Worm (Caenorhabditis elegans): ENCODE data around the gene sru-3.

Gene sru-3

ce11 chrIV:9459224-9459781, 37.1 kb upstream of the sru-3 start, which contains the start of gene copb-2:
copb-2 (plus strand) TSS chrIV:9459731.
- TF ChIP-seq madf-8 (GFP tag; conservative IDR thresholded peaks at IDR 0.05) (no peak), hrde-1 (tag; optimal IDR thresholded peaks at IDR 0.05; ENCODE audit: borderline replicate concordance) (no peak), D2030.7 (GFP tag; IDR thresholded peaks at IDR 0.05) (no peak), fkh-3 (tag; optimal IDR thresholded peaks at IDR 0.05) (no peak), F57A8.1 (GFP tag; optimal IDR thresholded peaks at IDR 0.05) (no peak), Y95B8A.8 (GFP tag; IDR thresholded peaks at IDR 0.05) (no peak), egrh-3 (GFP tag; IDR thresholded peaks at IDR 0.05) (no peak), nhr-80 (tag; optimal IDR thresholded peaks at IDR 0.05) (peak; percentile 16), ztf-25 (GFP tag; IDR thresholded peaks at IDR 0.05) (no peak), lsl-1 (GFP tag; optimal IDR thresholded peaks at IDR 0.05) (peak; percentile 37), attf-5 (GFP tag; optimal IDR thresholded peaks at IDR 0.05) (peak; percentile 63), K11D2.4 (GFP tag; IDR thresholded peaks at IDR 0.05) (no peak), ceh-58 (GFP tag; IDR thresholded peaks at IDR 0.05) (no peak), tlf-1 (GFP tag; optimal IDR thresholded peaks at IDR 0.05) (no peak), tbp1 (GFP tag; optimal IDR thresholded peaks at IDR 0.05) (peak; percentile 52), unc-130 (GFP tag; optimal IDR thresholded peaks at IDR 0.05) (no peak), snpc-1.1 (tag; optimal IDR thresholded peaks at IDR 0.05; ENCODE audit: insufficient read depth) (peak; percentile 79), attf-6 (GFP tag; IDR thresholded peaks at IDR 0.05) (no peak), ztf-26 (tag; optimal IDR thresholded peaks at IDR 0.05) (no peak), snpc-3.4 (tag; optimal IDR thresholded peaks at IDR 0.05) (peak; percentile 38), nhr-90 (tag; optimal IDR thresholded peaks at IDR 0.05) (no peak), ztf-22 (GFP tag; optimal IDR thresholded peaks at IDR 0.05) (no peak), T26A5.8 (tag; optimal IDR thresholded peaks at IDR 0.05) (no peak), hmg-20 (GFP tag; IDR thresholded peaks at IDR 0.05) (0 out of 2 replicates have a peak, but pooled peaks have one; percentile 21), mxl-1 (tag; optimal IDR thresholded peaks at IDR 0.05) (no peak), madf-3 (GFP tag; IDR thresholded peaks at IDR 0.05) (no peak), Y67H2A.10 (GFP tag; conservative IDR thresholded peaks at IDR 0.05) (no peak), aptf-2 (GFP tag; conservative IDR thresholded peaks at IDR 0.05) (no peak), zim-3 (tag; optimal IDR thresholded peaks at IDR 0.05) (no peak), zfh-2 (GFP tag; conservative IDR thresholded peaks at IDR 0.05) (no peak), Y56A3A.18 (GFP tag; IDR thresholded peaks at IDR 0.05) (no peak), die-1 (tag; optimal IDR thresholded peaks at IDR 0.05) (no peak), dpl-1 (GFP tag; optimal IDR thresholded peaks at IDR 0.05) (peak; percentile 10), ZK185.1 (tag; optimal IDR thresholded peaks at IDR 0.05; ENCODE audit: poor library complexity, severe bottlenecking) (peak; percentile 38), hlh-12 (tag; optimal IDR thresholded peaks at IDR 0.05) (no peak), efl-1 (GFP tag; optimal IDR thresholded peaks at IDR 0.05) (no peak), dox-1 (GFP tag; IDR thresholded peaks at IDR 0.05) (no peak; the same call in 1 of the 2 replicates), F23B12.7 (tag; optimal IDR thresholded peaks at IDR 0.05; ENCODE audit: insufficient read depth) (no peak), pbrm-1 (GFP tag; IDR thresholded peaks at IDR 0.05) (peak; percentile 59; the same call in 1 of the 2 replicates), hmg-1.2 (GFP tag; IDR thresholded peaks at IDR 0.05) (peak; percentile 89), snpc-4 (GFP tag; optimal IDR thresholded peaks at IDR 0.05) (peak; percentile 13), snpc-4 (tag; optimal IDR thresholded peaks at IDR 0.05) (peak; percentile 70 to 80 (median 75)), let-607 (tag; optimal IDR thresholded peaks at IDR 0.05) (peak; percentile 90 to 94), ztf-28 (GFP tag; IDR thresholded peaks at IDR 0.05) (no peak), cebp-1 (GFP tag; IDR thresholded peaks at IDR 0.05) (no peak), cebp-1 (tag; optimal IDR thresholded peaks at IDR 0.05) (no peak), K12H6.12 (tag; optimal IDR thresholded peaks at IDR 0.05) (no peak), xnd-1 (tag; optimal IDR thresholded peaks at IDR 0.05) (no peak)

Measured in whole organism, young adult.